Worm (Caenorhabditis elegans) whole organism, dauer: ENCODE data around the gene F13A2.1.
"Not testable (repeated sequence)": the region's sequence is repeated elsewhere in the genome, so short reads cannot be mapped to it uniquely, and the experiment has no call there.

Experiments used
- unc-62 ChIP-seq: sonication (generic microtip); optimal IDR thresholded peaks from 2 replicates; lab custom pipeline; 2017; ENCODE audit warnings: missing biosample characterization, missing genetic modification reagents, missing genetic modification characterization

F13A2.1 gene

ce11 chrV:4360018-4360417 lies 22.2 kb downstream of the F13A2.1 start:
- TF ChIP-seq unc-62 (GFP tag; lab: Kevin White, UChicago), result no peak

- TF ChIP-seq unc-62 (GFP tag; lab: Kevin White, UChicago), result no peak
These were observed 23.1 kb downstream of the F13A2.1 start for ce11 chrV:4359127-4359526.

- TF ChIP-seq unc-62 (GFP tag; lab: Kevin White, UChicago), result no peak
These were observed 24.8 kb downstream of the F13A2.1 start for ce11 chrV:4357369-4357768.

- no peak for TF ChIP-seq unc-62 (GFP tag; lab: Kevin White, UChicago)
These were observed 26.1 kb downstream of the F13A2.1 start for ce11 chrV:4356047-4356612.

- TF ChIP-seq unc-62 (GFP tag; lab: Kevin White, UChicago), result no peak
These were observed 35.4 kb downstream of the F13A2.1 start, which contains the start of gene mcm-7 for ce11 chrV:4346799-4347198. mcm-7 (plus strand) TSS chrV:4347166.

- no peak for TF ChIP-seq unc-62 (GFP tag; lab: Kevin White, UChicago)
These were observed 35.9 kb downstream of the F13A2.1 start, which contains the start of gene hpo-18 for ce11 chrV:4346325-4346724. hpo-18 (minus strand) TSS chrV:4346425.

- TF ChIP-seq unc-62 (GFP tag; lab: Kevin White, UChicago), result no peak
These were observed 36.5 kb downstream of the F13A2.1 start, which contains the start of gene figl-1 for ce11 chrV:4345714-4346113. figl-1 (minus strand) TSS chrV:4345999.

- TF ChIP-seq unc-62 (GFP tag; lab: Kevin White, UChicago), result no peak
These were observed 40.5 kb downstream of the F13A2.1 start for ce11 chrV:4341736-4342135.

ce11 chrV:4341208-4341607 lies 41.0 kb downstream of the F13A2.1 start, which contains the start of gene glrx-3:
glrx-3 (minus strand) TSS chrV:4341308.
- TF ChIP-seq unc-62 (GFP tag; lab: Kevin White, UChicago), result no peak

- TF ChIP-seq unc-62 (GFP tag; lab: Kevin White, UChicago), result no peak
These were observed 42.7 kb downstream of the F13A2.1 start for ce11 chrV:4339479-4339878.

ce11 chrV:4336462-4336861 lies 45.7 kb downstream of the F13A2.1 start, which contains the start of gene irld-1:
irld-1 (plus strand) TSS chrV:4336762.
- not testable (repeated sequence) for TF ChIP-seq unc-62 (GFP tag; lab: Kevin White, UChicago)

- no peak for TF ChIP-seq unc-62 (GFP tag; lab: Kevin White, UChicago)
These were observed 49.7 kb downstream of the F13A2.1 start, which contains the start of gene oac-12 for ce11 chrV:4332450-4332849. oac-12 (minus strand) TSS chrV:4332550.
